Worm (Caenorhabditis elegans) whole organism, L2 larva: ENCODE measurements around the gene pir-1.

Experiments
- C34F6.9 ChIP-seq: fragments of 150-350 bp; optimal IDR thresholded peaks from 2 replicates; lab custom pipeline; 2014; ENCODE audit warnings: missing biosample characterization, missing genetic modification characterization
- F13H6.1 ChIP-seq: sonication (generic microtip); optimal IDR thresholded peaks from 2 replicates; lab custom pipeline; 2016; ENCODE audit warnings: missing genetic modification characterization, missing compliant biosample characterization
- R02D3.7 ChIP-seq: fragments of 150-350 bp; optimal IDR thresholded peaks from 2 replicates; lab custom pipeline; 2014; ENCODE audit warnings: missing biosample characterization, missing genetic modification characterization
- ZK546.5 ChIP-seq: sonication (generic microtip); optimal IDR thresholded peaks from 2 replicates; lab custom pipeline; 2017; ENCODE audit warnings: missing biosample characterization, missing genetic modification characterization
- alr-1 ChIP-seq: fragments of 150-350 bp; optimal IDR thresholded peaks from 2 replicates; lab custom pipeline; 2014; ENCODE audit warnings: missing biosample characterization, missing genetic modification characterization
- aly-2 ChIP-seq: fragments of 150-350 bp; optimal IDR thresholded peaks from 2 replicates; lab custom pipeline; 2014; ENCODE audit warnings: missing biosample characterization, missing genetic modification characterization
- ama-1 ChIP-seq: fragments of 150-350 bp; optimal IDR thresholded peaks from 2 replicates; lab custom pipeline; 2018; ENCODE audit warnings: inconsistent platforms
- ceh-16 ChIP-seq: fragments of 150-350 bp; optimal IDR thresholded peaks from 2 replicates; lab custom pipeline; 2014; ENCODE audit warnings: missing biosample characterization, missing genetic modification characterization
- crh-2 ChIP-seq: sonication (generic microtip); optimal IDR thresholded peaks from 2 replicates; lab custom pipeline; 2017; ENCODE audit warnings: missing biosample characterization, missing genetic modification characterization
- dmd-4 ChIP-seq: sonication (generic microtip); optimal IDR thresholded peaks from 2 replicates; lab custom pipeline; 2017; ENCODE audit warnings: missing biosample characterization, missing genetic modification characterization
- egl-27 ChIP-seq: sonication (generic microtip); optimal IDR thresholded peaks from 3 replicates; lab custom pipeline; 2017; ENCODE audit warnings: missing biosample characterization, missing genetic modification reagents, missing genetic modification characterization
- elt-1 ChIP-seq: fragments of 150-350 bp; optimal IDR thresholded peaks from 2 replicates; lab custom pipeline; 2014; ENCODE audit warnings: missing biosample characterization, missing genetic modification characterization
- elt-3 ChIP-seq: sonication (generic microtip); optimal IDR thresholded peaks from 2 replicates; lab custom pipeline; 2017; ENCODE audit warnings: missing biosample characterization, missing genetic modification characterization
- gmeb-1 ChIP-seq: fragments of 150-350 bp; optimal IDR thresholded peaks from 2 replicates; lab custom pipeline; 2014; ENCODE audit warnings: missing biosample characterization, missing genetic modification characterization
- lin-11 ChIP-seq: fragments of 150-350 bp; sonication (generic microtip); optimal IDR thresholded peaks from 2 replicates; lab custom pipeline; 2014; ENCODE audit warnings: missing biosample characterization, missing genetic modification characterization, inconsistent platforms, mixed read lengths
- lin-13 ChIP-seq: fragments of 150-350 bp; optimal IDR thresholded peaks from 2 replicates; lab custom pipeline; 2014; ENCODE audit warnings: missing biosample characterization, missing genetic modification reagents, missing genetic modification characterization
- lin-39 ChIP-seq: fragments of 150-350 bp; optimal IDR thresholded peaks from 2 replicates; lab custom pipeline; 2014; ENCODE audit warnings: missing biosample characterization, missing genetic modification reagents, missing genetic modification characterization
- mab-5 ChIP-seq: fragments of 150-350 bp; optimal IDR thresholded peaks from 2 replicates; lab custom pipeline; 2014; ENCODE audit warnings: missing biosample characterization, missing genetic modification characterization
- mbf-1 ChIP-seq: sonication (generic microtip); optimal IDR thresholded peaks from 2 replicates; lab custom pipeline; 2017; ENCODE audit warnings: missing biosample characterization, missing genetic modification characterization
- mdl-1 ChIP-seq, 2 experiments: fragments of 150-350 bp in 1 of 2; sonication (generic microtip) in 1 of 2; optimal IDR thresholded peaks; 2 replicates each; lab custom pipeline; 2017; ENCODE audit warnings: missing biosample characterization in 2 of 2, missing genetic modification characterization in 2 of 2
- nhr-11 ChIP-seq: fragments of 150-350 bp; optimal IDR thresholded peaks from 2 replicates; lab custom pipeline; 2014; ENCODE audit warnings: missing biosample characterization, missing genetic modification characterization
- nhr-12 ChIP-seq: fragments of 150-350 bp; optimal IDR thresholded peaks from 2 replicates; lab custom pipeline; 2014; ENCODE audit warnings: missing biosample characterization, missing genetic modification characterization
- nhr-21 ChIP-seq: fragments of 150-350 bp; optimal IDR thresholded peaks from 2 replicates; lab custom pipeline; 2014; ENCODE audit warnings: missing biosample characterization, missing genetic modification characterization
- nhr-25 ChIP-seq: fragments of 150-350 bp; sonication (generic microtip); optimal IDR thresholded peaks from 3 replicates; lab custom pipeline; 2014; ENCODE audit warnings: missing biosample characterization, missing genetic modification characterization
- nhr-77 ChIP-seq: fragments of 150-350 bp; optimal IDR thresholded peaks from 2 replicates; lab custom pipeline; 2014; ENCODE audit warnings: missing biosample characterization, missing genetic modification characterization
- sem-4 ChIP-seq: fragments of 150-350 bp; optimal IDR thresholded peaks from 2 replicates; lab custom pipeline; 2014; ENCODE audit warnings: missing biosample characterization, missing genetic modification reagents, missing genetic modification characterization
- skn-1 ChIP-seq: sonication (generic microtip); optimal IDR thresholded peaks from 2 replicates; lab custom pipeline; 2017; ENCODE audit warnings: missing biosample characterization, missing genetic modification characterization
- sma-9 ChIP-seq, 2 experiments: fragments of 150-350 bp in 1 of 2; sonication (generic microtip) in 1 of 2; optimal IDR thresholded peaks; 2 replicates each; lab custom pipeline; 2014 to 2016; ENCODE audit warnings: missing genetic modification characterization in 2 of 2, mild to moderate bottlenecking in 1 of 2, missing biosample characterization in 1 of 2, missing compliant biosample characterization in 1 of 2, missing genetic modification reagents in 1 of 2, moderate library complexity in 1 of 2
- snpc-4 ChIP-seq: fragments of 150-350 bp; optimal IDR thresholded peaks from 2 replicates; lab custom pipeline; 2014; ENCODE audit warnings: missing biosample characterization, missing genetic modification characterization
- unc-39 ChIP-seq: fragments of 150-350 bp; optimal IDR thresholded peaks from 2 replicates; lab custom pipeline; 2014; ENCODE audit warnings: missing biosample characterization, missing genetic modification characterization
- unc-55 ChIP-seq: fragments of 150-350 bp; sonication (generic microtip); optimal IDR thresholded peaks from 3 replicates; lab custom pipeline; 2014; ENCODE audit warnings: missing biosample characterization, missing genetic modification reagents, missing genetic modification characterization
- unc-62 ChIP-seq: fragments of 150-350 bp; optimal IDR thresholded peaks from 2 replicates; lab custom pipeline; 2014; ENCODE audit warnings: missing biosample characterization, missing genetic modification reagents, missing genetic modification characterization
- zag-1 ChIP-seq: fragments of 150-350 bp; optimal IDR thresholded peaks from 2 replicates; lab custom pipeline; 2014; ENCODE audit warnings: missing biosample characterization, missing genetic modification characterization
- ztf-1 ChIP-seq: fragments of 200-800 bp; sonication (Bioruptor generic); conservative IDR thresholded peaks from 2 replicates; pipeline ENCODE4 v1.3.6; 2022; ENCODE audit warnings: missing genetic modification characterization, missing compliant biosample characterization
- ztf-11 ChIP-seq: sonication (generic microtip); optimal IDR thresholded peaks from 2 replicates; lab custom pipeline; 2017; ENCODE audit warnings: missing biosample characterization, missing genetic modification characterization

The pir-1 gene

ce11 chrII:9144366-9144765, 32.7 kb upstream of the pir-1 start:
- TF ChIP-seq sma-9 (GFP tag; optimal IDR thresholded peaks at IDR 0.05; lab: Kevin White, UChicago) (no peak), sma-9 (tag; optimal IDR thresholded peaks at IDR 0.05; lab: Kevin White, UChicago) (no peak), mab-5 (no peak), ztf-11 (tag; lab: Kevin White, UChicago) (no peak), ama-1 (lab: Kevin White, UChicago) (no peak), ceh-16 (tag; lab: Kevin White, UChicago) (no peak), sem-4 (tag; lab: Kevin White, UChicago) (no peak), nhr-25 (tag; lab: Kevin White, UChicago) (no peak), nhr-12 (tag; lab: Kevin White, UChicago) (no peak), R02D3.7 (tag; lab: Kevin White, UChicago) (no peak), ztf-1 (no peak), unc-62 (GFP tag; lab: Kevin White, UChicago) (no peak), lin-13 (no peak), egl-27 (tag; lab: Kevin White, UChicago) (no peak), lin-39 (tag; lab: Kevin White, UChicago) (no peak)
- TF ChIP-seq, all 48 proteins: peak for 0

ce11 chrII:9145961-9146360, 31.1 kb upstream of the pir-1 start, which contains the start of gene W07A12.4:
Gene W07A12.4 (plus strand): TSS chrII:9146261.
- TF ChIP-seq R02D3.7 (tag; lab: Kevin White, UChicago) (no peak), elt-3 (tag; lab: Kevin White, UChicago) (no peak), C34F6.9 (tag; lab: Kevin White, UChicago) (no peak), nhr-12 (tag; lab: Kevin White, UChicago) (no peak), skn-1 (tag; lab: Kevin White, UChicago) (no peak), lin-11 (tag; lab: Kevin White, UChicago) (no peak), mdl-1 (tag; optimal IDR thresholded peaks at IDR 0.05; lab: Kevin White, UChicago) (no peak), sma-9 (GFP tag; optimal IDR thresholded peaks at IDR 0.05; lab: Kevin White, UChicago) (no peak), sma-9 (tag; optimal IDR thresholded peaks at IDR 0.05; lab: Kevin White, UChicago) (no peak), nhr-21 (tag; lab: Kevin White, UChicago) (no peak)

- no peak for TF ChIP-seq aly-2
- no peak for TF ChIP-seq alr-1 (tag; lab: Kevin White, UChicago)
- no peak for TF ChIP-seq snpc-4 (tag; lab: Kevin White, UChicago)
- TF ChIP-seq nhr-25 (tag; lab: Kevin White, UChicago), result no peak
- TF ChIP-seq elt-3 (tag; lab: Kevin White, UChicago), result no peak
- TF ChIP-seq sma-9 (GFP tag; optimal IDR thresholded peaks at IDR 0.05; lab: Kevin White, UChicago), result no peak
- TF ChIP-seq sma-9 (tag; optimal IDR thresholded peaks at IDR 0.05; lab: Kevin White, UChicago), result no peak
Observed at ce11 chrII:9148079-9148478, 29.0 kb upstream of the pir-1 start.

ce11 chrII:9152231-9152630, 24.9 kb upstream of the pir-1 start, which contains the start of gene col-78:
Gene col-78 (plus strand): TSS chrII:9152531.
- TF ChIP-seq crh-2 (no peak), nhr-12 (tag; lab: Kevin White, UChicago) (no peak), zag-1 (tag; lab: Kevin White, UChicago) (no peak), sem-4 (tag; lab: Kevin White, UChicago) (no peak), nhr-77 (tag; lab: Kevin White, UChicago) (no peak), unc-55 (GFP tag; lab: Kevin White, UChicago) (no peak), lin-11 (tag; lab: Kevin White, UChicago) (no peak), ztf-1 (no peak), lin-39 (tag; lab: Kevin White, UChicago) (no peak), mbf-1 (tag; lab: Kevin White, UChicago) (no peak), aly-2 (no peak), ZK546.5 (no peak), F13H6.1 (tag; lab: Kevin White, UChicago) (no peak), egl-27 (tag; lab: Kevin White, UChicago) (no peak), alr-1 (tag; lab: Kevin White, UChicago) (no peak), nhr-11 (tag; lab: Kevin White, UChicago) (no peak), dmd-4 (tag; lab: Kevin White, UChicago) (no peak)

ce11 chrII:9154339-9154738, 22.8 kb upstream of the pir-1 start:
- TF ChIP-seq nhr-77 (tag; lab: Kevin White, UChicago) (no peak), unc-39 (no peak), ztf-11 (tag; lab: Kevin White, UChicago) (no peak), gmeb-1 (tag; lab: Kevin White, UChicago) (no peak), sma-9 (GFP tag; optimal IDR thresholded peaks at IDR 0.05; lab: Kevin White, UChicago) (no peak), sma-9 (tag; optimal IDR thresholded peaks at IDR 0.05; lab: Kevin White, UChicago) (no peak), ztf-1 (no peak), mab-5 (no peak), elt-1 (tag; lab: Kevin White, UChicago) (no peak)
